Fruit fly (Drosophila melanogaster): ENCODE data around the gene Nedd4.

The Nedd4 gene

DNA sequence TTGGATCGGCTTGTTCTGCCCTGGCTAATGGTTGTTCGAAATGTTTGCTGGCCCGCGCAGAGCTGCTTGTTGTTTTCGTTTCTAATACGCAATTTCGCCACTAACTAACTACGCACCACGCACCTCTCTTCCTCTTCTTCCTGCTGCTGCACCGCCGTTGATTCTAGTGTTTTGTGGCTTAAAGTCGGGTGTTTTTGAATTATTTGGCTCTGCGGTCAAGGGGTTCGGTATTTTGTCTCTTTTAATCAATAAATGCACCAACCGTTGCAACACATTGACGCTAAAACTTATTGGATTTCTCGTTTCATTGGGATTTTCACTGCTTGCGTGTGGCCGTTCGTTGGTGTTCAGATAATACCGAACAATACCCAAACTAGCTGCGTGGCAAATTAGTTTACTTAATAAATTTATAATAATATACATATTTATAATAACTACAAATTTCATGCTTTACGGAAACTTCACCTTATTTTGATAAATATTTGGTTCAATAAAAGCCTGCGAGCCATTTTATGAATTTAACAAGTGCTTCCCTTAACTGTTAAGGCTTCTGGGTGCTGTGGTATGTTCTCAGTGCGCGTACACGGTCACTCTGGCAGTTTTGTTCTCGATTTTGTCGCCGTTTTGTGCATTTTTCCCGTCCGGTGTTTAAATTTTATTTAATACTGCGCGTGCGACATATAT lies at the start of gene Nedd4, which contains the start of gene Edc3:
Gene Nedd4 (plus strand): TSS at position 571 of the 684 bp plus-strand sequence.
Gene Edc3 (minus strand): TSS at position 351 of the 684 bp plus-strand sequence.
- no peak for TF ChIP-seq CG6254 (GFP tag; optimal IDR thresholded peaks at IDR 0.05)
- no peak for TF ChIP-seq CG11560 (tag; IDR thresholded peaks at IDR 0.05)
- peak; percentile 27; the same call in 1 of the 2 replicates for TF ChIP-seq amos (GFP tag; IDR thresholded peaks at IDR 0.05; ENCODE audit: partially characterized antibody)
- TF ChIP-seq CG31365 (tag; optimal IDR thresholded peaks at IDR 0.05): no peak
- TF ChIP-seq wor (GFP tag; IDR thresholded peaks at IDR 0.05): no peak
- TF ChIP-seq Ravus (GFP tag; IDR thresholded peaks at IDR 0.05): no peak
- TF ChIP-seq CG34376 (GFP tag; optimal IDR thresholded peaks at IDR 0.05): no peak
- no peak for TF ChIP-seq hkb (optimal IDR thresholded peaks at IDR 0.05)
- TF ChIP-seq hkb (GFP tag; IDR thresholded peaks at IDR 0.05): no peak
- no peak for TF ChIP-seq Taf1 (GFP tag; IDR thresholded peaks at IDR 0.05)
- TF ChIP-seq Bdp1 (GFP tag; optimal IDR thresholded peaks at IDR 0.05): no peak
- no peak for TF ChIP-seq Side (GFP tag; optimal IDR thresholded peaks at IDR 0.05)
- TF ChIP-seq BtbVII (GFP tag; optimal IDR thresholded peaks at IDR 0.05): peak; percentile 29
- TF ChIP-seq CG17802 (tag; optimal IDR thresholded peaks at IDR 0.05): no peak
- no peak for TF ChIP-seq CG12942 (GFP tag; optimal IDR thresholded peaks at IDR 0.05)
- no peak for TF ChIP-seq CG8290 (GFP tag; optimal IDR thresholded peaks at IDR 0.05)
- no peak for TF ChIP-seq CG8290 (tag; optimal IDR thresholded peaks at IDR 0.05)
- TF ChIP-seq Oaz (GFP tag; IDR thresholded peaks at IDR 0.05): no peak
- no peak for TF ChIP-seq seq (GFP tag; IDR thresholded peaks at IDR 0.05)
- no peak for TF ChIP-seq Lpt (GFP tag; optimal IDR thresholded peaks at IDR 0.05)
- no peak for TF ChIP-seq CG11093 (GFP tag; IDR thresholded peaks at IDR 0.05)
- TF ChIP-seq CG4360 (GFP tag; IDR thresholded peaks at IDR 0.05): no peak
- peak; percentile 19 for TF ChIP-seq CG17186 (GFP tag; optimal IDR thresholded peaks at IDR 0.05)
- no peak for TF ChIP-seq gro (GFP tag; optimal IDR thresholded peaks at IDR 0.05)
- TF ChIP-seq Mad (GFP tag; optimal IDR thresholded peaks at IDR 0.05): no peak
- peak; percentile 25 for TF ChIP-seq Vsx1 (GFP tag; optimal IDR thresholded peaks at IDR 0.05)
- no peak for TF ChIP-seq CG17612 (GFP tag; IDR thresholded peaks at IDR 0.05)
- no peak for TF ChIP-seq dmrt99B (tag; optimal IDR thresholded peaks at IDR 0.05)
- TF ChIP-seq CG4404 (GFP tag; IDR thresholded peaks at IDR 0.05): no peak
- TF ChIP-seq Xrp1 (GFP tag; IDR thresholded peaks at IDR 0.05): no peak
- TF ChIP-seq caup (GFP tag; optimal IDR thresholded peaks at IDR 0.05; ENCODE audit: severe bottlenecking): no peak
- no peak for TF ChIP-seq zen2 (GFP tag; IDR thresholded peaks at IDR 0.05; ENCODE audit: partially characterized antibody)
- peak; percentile 32 for TF ChIP-seq PHDP (tag; optimal IDR thresholded peaks at IDR 0.05)
- TF ChIP-seq CG10654 (GFP tag; optimal IDR thresholded peaks at IDR 0.05): no peak
- no peak for TF ChIP-seq CG17328 (GFP tag; IDR thresholded peaks at IDR 0.05)
- no peak for TF ChIP-seq ind (GFP tag; optimal IDR thresholded peaks at IDR 0.05)
- peak; percentile 46 for TF ChIP-seq CG10147 (GFP tag; optimal IDR thresholded peaks at IDR 0.05)
- peak; percentile 40 for TF ChIP-seq CoRest (tag; optimal IDR thresholded peaks at IDR 0.05)
- no peak for TF ChIP-seq CG7357 (GFP tag; IDR thresholded peaks at IDR 0.05)
- TF ChIP-seq Ptx1 (GFP tag; IDR thresholded peaks at IDR 0.05): no peak
- peak; percentile 13 for TF ChIP-seq zen (tag; optimal IDR thresholded peaks at IDR 0.05)
- TF ChIP-seq Asciz (GFP tag; optimal IDR thresholded peaks at IDR 0.05): no peak
- no peak for TF ChIP-seq fru (optimal IDR thresholded peaks at IDR 0.05)
- TF ChIP-seq dan (GFP tag; IDR thresholded peaks at IDR 0.05): no peak
- TF ChIP-seq BEAF-32 (GFP tag; optimal IDR thresholded peaks at IDR 0.05): peak; percentile 48
- TF ChIP-seq Blimp-1 (GFP tag; optimal IDR thresholded peaks at IDR 0.05): no peak
- no peak for TF ChIP-seq sim (GFP tag; IDR thresholded peaks at IDR 0.05)
- no peak for TF ChIP-seq hb (GFP tag; IDR thresholded peaks at IDR 0.05; ENCODE audit: partially characterized antibody)
- TF ChIP-seq CG3281 (GFP tag; optimal IDR thresholded peaks at IDR 0.05): peak; percentile 39
- no peak for TF ChIP-seq chif (GFP tag; optimal IDR thresholded peaks at IDR 0.05)
- peak; percentile 34 for TF ChIP-seq CG15696 (tag; optimal IDR thresholded peaks at IDR 0.05)
- TF ChIP-seq CrebB (tag; optimal IDR thresholded peaks at IDR 0.05): no peak
